Fruit fly (Drosophila melanogaster) whole organism, larva: Measurements from ENCODE around the gene CG33286.

Experiments
- noc ChIP-seq: fragments of 200-800 bp; sonication (Bioruptor generic); optimal IDR thresholded peaks from 3 replicates; lab custom pipeline; 2019; ENCODE audit warnings: missing biosample characterization, mild to moderate bottlenecking, missing genetic modification characterization, moderate library complexity

The CG33286 gene

dm6 chr3L:20987895-20988294, 13.4 kb upstream of the CG33286 start:
- no peak for TF ChIP-seq noc

dm6 chr3L:20986929-20987363, 12.4 kb upstream of the CG33286 start:
- TF ChIP-seq noc, result no peak

dm6 chr3L:20984414-20985208, 10.1 kb upstream of the CG33286 start:
- TF ChIP-seq noc, result no peak

- TF ChIP-seq noc, result no peak
Observed at dm6 chr3L:20983309-20983708, 8.8 kb upstream of the CG33286 start.

- TF ChIP-seq noc, result no peak
Observed at dm6 chr3L:20982544-20982943, 8.0 kb upstream of the CG33286 start.

dm6 chr3L:20981724-20982123, 7.2 kb upstream of the CG33286 start:
- TF ChIP-seq noc, result no peak

- no peak for TF ChIP-seq noc
Observed at dm6 chr3L:20980499-20980898, 6.0 kb upstream of the CG33286 start.

- no peak for TF ChIP-seq noc
Observed at dm6 chr3L:20976967-20977720, 2.6 kb upstream of the CG33286 start.

dm6 chr3L:20976383-20976782, 1.9 kb upstream of the CG33286 start:
- no peak for TF ChIP-seq noc

- no peak for TF ChIP-seq noc
Observed at dm6 chr3L:20970563-20970962, 3.9 kb downstream of the CG33286 start, which contains the start of gene CG33287. CG33287 (minus strand) TSS chr3L:20970663.

dm6 chr3L:20966662-20967061, 7.8 kb downstream of the CG33286 start, which contains the start of gene CG12983:
CG12983 (minus strand) TSS chr3L:20966762.
- no peak for TF ChIP-seq noc

dm6 chr3L:20962455-20962854, 12.0 kb downstream of the CG33286 start, which contains the start of gene CG10587:
CG10587 (minus strand) TSS chr3L:20962555.
- TF ChIP-seq noc, result no peak

- no peak for TF ChIP-seq noc
Observed at dm6 chr3L:20961286-20961685, 13.2 kb downstream of the CG33286 start, which contains the start of gene CG11037. CG11037 (minus strand) TSS chr3L:20961386.

- no peak for TF ChIP-seq noc
Observed at dm6 chr3L:20956650-20957049, 17.9 kb downstream of the CG33286 start, which contains the start of the genes Sems and CG10588. Sems (minus strand) TSS chr3L:20956750. CG10588 (plus strand) TSS chr3L:20956934.

dm6 chr3L:20954118-20954517, 20.4 kb downstream of the CG33286 start:
- no peak for TF ChIP-seq noc

dm6 chr3L:20952622-20953618, 21.6 kb downstream of the CG33286 start:
- TF ChIP-seq noc, result no peak
